Comparison of ENCODE assay signal across 6 fruit fly cellular contexts in the genomic region with DNA sequence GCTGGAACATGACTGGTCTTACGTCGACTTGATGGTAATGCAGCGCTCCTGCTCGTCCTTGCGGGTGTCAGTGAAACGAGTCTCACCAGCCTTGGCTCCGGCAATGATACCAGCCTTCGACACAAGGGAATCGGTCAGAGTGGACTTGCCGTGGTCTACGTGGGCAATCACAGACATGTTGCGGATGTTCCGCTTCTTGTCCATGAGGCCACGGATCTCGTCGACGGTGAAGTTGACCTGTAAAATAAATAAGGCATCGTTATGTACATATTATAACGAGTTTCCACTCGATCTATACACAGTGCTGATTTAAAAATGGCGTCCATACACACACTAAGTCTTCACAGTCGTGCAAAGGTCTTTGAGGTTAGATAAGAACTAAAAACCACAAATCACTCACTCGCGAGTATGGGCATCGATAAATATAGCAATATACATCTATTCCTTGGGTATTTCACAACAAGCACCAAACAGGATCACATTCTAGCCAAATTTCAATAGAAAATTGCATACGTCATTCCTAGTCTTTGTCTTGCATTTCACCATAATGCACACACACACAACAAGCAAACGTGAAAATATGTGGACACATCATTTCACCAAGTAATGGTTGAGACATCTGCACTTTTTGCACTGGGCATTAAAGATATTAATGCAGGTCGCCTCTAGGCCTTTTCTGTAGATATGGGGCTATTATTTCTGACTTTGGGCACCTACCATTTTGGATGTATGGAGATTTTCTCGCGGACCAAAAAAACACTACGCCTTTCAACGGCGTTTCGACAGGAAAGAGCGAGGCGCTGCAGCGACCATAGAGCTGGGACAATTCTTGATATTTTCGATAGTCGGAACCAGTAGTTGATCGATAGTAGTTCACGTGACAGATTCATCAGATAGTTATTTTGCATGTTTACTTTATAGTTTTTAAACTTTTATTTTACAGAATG.
TF ChIP-seq lines count a peak whose summit lies in the region.

A gene (minus strand): TSS at position 843 of the 947 bp plus-strand sequence.

- TF ChIP-seq CTCF in S2 (optimal IDR thresholded peaks at IDR 0.05; lab: Kevin White, UChicago) = peak; percentile 33 to 57
- peak; percentile 49 for TF ChIP-seq CTCF in whole organism, embryonic (GFP tag; optimal IDR thresholded peaks at IDR 0.05; lab: Kevin White, UChicago)

TF ChIP-seq in whole organism, adult, 20 proteins besides CTCF, POLR2A, EP300 and RAD21 (continues in another document):
- TF ChIP-seq pad (GFP tag; optimal IDR thresholded peaks at IDR 0.05; lab: Kevin White, UChicago) (peak; percentile 61), toe (GFP tag; optimal IDR thresholded peaks at IDR 0.05; lab: Kevin White, UChicago) (peak; percentile 41), tj (GFP tag; optimal IDR thresholded peaks at IDR 0.05; lab: Kevin White, UChicago) (peak; percentile 74), CG1620 (GFP tag; optimal IDR thresholded peaks at IDR 0.05; lab: Kevin White, UChicago) (peak; percentile 84), cic (GFP tag; optimal IDR thresholded peaks at IDR 0.05; lab: Kevin White, UChicago) (peak; percentile 40), kay (GFP tag; lab: Kevin White, UChicago; ENCODE audit: borderline replicate concordance) (no peak), CG14711 (tag; optimal IDR thresholded peaks at IDR 0.05; lab: Kevin White, UChicago) (peak; percentile 33), ovo (GFP tag; optimal IDR thresholded peaks at IDR 0.05; lab: Kevin White, UChicago) (peak; percentile 82), Hr96 (GFP tag; optimal IDR thresholded peaks at IDR 0.05; lab: Kevin White, UChicago) (peak; percentile 73), CG5204 (GFP tag; optimal IDR thresholded peaks at IDR 0.05; lab: Kevin White, UChicago) (peak; percentile 79), Clk (GFP tag; optimal IDR thresholded peaks at IDR 0.05; lab: Kevin White, UChicago) (no peak), CG11617 (GFP tag; optimal IDR thresholded peaks at IDR 0.05; lab: Kevin White, UChicago) (peak; percentile 89), CG12768 (GFP tag; optimal IDR thresholded peaks at IDR 0.05; lab: Kevin White, UChicago) (peak; percentile 78), CG7101 (tag; optimal IDR thresholded peaks at IDR 0.05; lab: Kevin White, UChicago) (peak; percentile 88), CG33017 (tag; optimal IDR thresholded peaks at IDR 0.05; lab: Kevin White, UChicago) (peak; percentile 76)

TF ChIP-seq in whole organism, embryonic, 481 proteins besides CTCF, POLR2A, EP300 and RAD21 (continues in another document):
- TF ChIP-seq mld (GFP tag; IDR thresholded peaks at IDR 0.05; lab: Robert Waterston, UW; ENCODE audit: partially characterized antibody) (peak; percentile 89), ftz-f1 (GFP tag; optimal IDR thresholded peaks at IDR 0.05; lab: Kevin White, UChicago) (peak; percentile 30), Hr3 (GFP tag; optimal IDR thresholded peaks at IDR 0.05; lab: Kevin White, UChicago) (peak; percentile 38), tio (GFP tag; optimal IDR thresholded peaks at IDR 0.05; lab: Kevin White, UChicago) (no peak), Hmx (GFP tag; optimal IDR thresholded peaks at IDR 0.05; lab: Kevin White, UChicago) (no peak), D (optimal IDR thresholded peaks at IDR 0.05; lab: Kevin White, UChicago) (no peak), D (GFP tag; optimal IDR thresholded peaks at IDR 0.05; lab: Kevin White, UChicago) (peak; percentile 23), da (GFP tag; optimal IDR thresholded peaks at IDR 0.05; lab: Kevin White, UChicago) (peak; percentile 45), CG2116 (GFP tag; optimal IDR thresholded peaks at IDR 0.05; lab: Kevin White, UChicago) (peak; percentile 81), crc (GFP tag; optimal IDR thresholded peaks at IDR 0.05; lab: Kevin White, UChicago) (peak; percentile 53), CkIIα-i1 (GFP tag; IDR thresholded peaks at IDR 0.05; lab: Robert Waterston, UW) (no peak), dmrt99B (tag; optimal IDR thresholded peaks at IDR 0.05; lab: Kevin White, UChicago) (peak; percentile 53), CG12155 (GFP tag; optimal IDR thresholded peaks at IDR 0.05; lab: Kevin White, UChicago) (peak; percentile 42), Ravus (GFP tag; IDR thresholded peaks at IDR 0.05; lab: Robert Waterston, UW) (no peak; the same call in 1 of the 2 replicates), aop (GFP tag; IDR thresholded peaks at IDR 0.05; lab: Robert Waterston, UW) (no peak), CG15696 (tag; optimal IDR thresholded peaks at IDR 0.05; lab: Kevin White, UChicago) (peak; percentile 8)

TF ChIP-seq in whole organism, prepupa, 60 proteins besides CTCF, POLR2A, EP300 and RAD21 (continues in another document):
- TF ChIP-seq Eip78C (GFP tag; lab: Kevin White, UChicago) = peak; percentile 85
- TF ChIP-seq fd59A (GFP tag; optimal IDR thresholded peaks at IDR 0.05; lab: Kevin White, UChicago) = peak; percentile 28
- TF ChIP-seq CG10631 (GFP tag; optimal IDR thresholded peaks at IDR 0.05; lab: Kevin White, UChicago) = peak; percentile 12
- no peak for TF ChIP-seq CG8119 (GFP tag; IDR thresholded peaks at IDR 0.05; lab: Robert Waterston, UW)
- peak; percentile 35 for TF ChIP-seq spab (GFP tag; optimal IDR thresholded peaks at IDR 0.05; lab: Kevin White, UChicago)
- TF ChIP-seq CG8319 (GFP tag; optimal IDR thresholded peaks at IDR 0.05; lab: Kevin White, UChicago) = peak; percentile 28
- TF ChIP-seq CG10669 (GFP tag; optimal IDR thresholded peaks at IDR 0.05; lab: Kevin White, UChicago) = peak; percentile 35
- TF ChIP-seq Gug (GFP tag; IDR thresholded peaks at IDR 0.05; lab: Robert Waterston, UW) = no peak
- TF ChIP-seq Sox102F (GFP tag; optimal IDR thresholded peaks at IDR 0.05; lab: Kevin White, UChicago) = peak; percentile 82
- no peak for TF ChIP-seq CG6276 (GFP tag; optimal IDR thresholded peaks at IDR 0.05; lab: Kevin White, UChicago)
- peak; percentile 81 for TF ChIP-seq esn (GFP tag; optimal IDR thresholded peaks at IDR 0.05; lab: Kevin White, UChicago)
- peak; percentile 68 for TF ChIP-seq fd85E (GFP tag; optimal IDR thresholded peaks at IDR 0.05; lab: Kevin White, UChicago)
- peak; percentile 86 for TF ChIP-seq CG6854 (GFP tag; optimal IDR thresholded peaks at IDR 0.05; lab: Kevin White, UChicago)
- no peak for TF ChIP-seq Hr38 (GFP tag; optimal IDR thresholded peaks at IDR 0.05; lab: Kevin White, UChicago)
- TF ChIP-seq CG34406 (GFP tag; optimal IDR thresholded peaks at IDR 0.05; lab: Kevin White, UChicago) = peak; percentile 63
- peak; percentile 65 for TF ChIP-seq Smox (GFP tag; optimal IDR thresholded peaks at IDR 0.05; lab: Kevin White, UChicago)
- TF ChIP-seq CG1621 (tag; optimal IDR thresholded peaks at IDR 0.05; lab: Kevin White, UChicago) = no peak

TF ChIP-seq in whole organism, pupa, 21 proteins besides CTCF, POLR2A, EP300 and RAD21 (continues in another document):
- TF ChIP-seq CG13204 (GFP tag; optimal IDR thresholded peaks at IDR 0.05; lab: Kevin White, UChicago) = no peak
- TF ChIP-seq gl (tag; optimal IDR thresholded peaks at IDR 0.05; lab: Kevin White, UChicago) = peak; percentile 36
- TF ChIP-seq CG12605 (GFP tag; IDR thresholded peaks at IDR 0.05; lab: Robert Waterston, UW) = peak; percentile 65
- TF ChIP-seq CG34367 (tag; optimal IDR thresholded peaks at IDR 0.05; lab: Kevin White, UChicago) = peak; percentile 62
- 0 out of 2 replicates have a peak, but pooled peaks have one; percentile 14 for TF ChIP-seq CG32121 (GFP tag; IDR thresholded peaks at IDR 0.05; lab: Robert Waterston, UW)
- TF ChIP-seq Pif1B (GFP tag; optimal IDR thresholded peaks at IDR 0.05; lab: Kevin White, UChicago) = peak; percentile 64
- peak; percentile 61 for TF ChIP-seq CG15710 (tag; optimal IDR thresholded peaks at IDR 0.05; lab: Kevin White, UChicago)
- TF ChIP-seq Snoo (tag; optimal IDR thresholded peaks at IDR 0.05; lab: Kevin White, UChicago) = peak; percentile 81
- TF ChIP-seq CG8301 (tag; optimal IDR thresholded peaks at IDR 0.05; lab: Kevin White, UChicago) = peak; percentile 25
- TF ChIP-seq CG17806 (tag; optimal IDR thresholded peaks at IDR 0.05; lab: Kevin White, UChicago) = no peak
- TF ChIP-seq CG9948 (tag; optimal IDR thresholded peaks at IDR 0.05; lab: Kevin White, UChicago) = peak; percentile 31
- TF ChIP-seq CG8159 (tag; optimal IDR thresholded peaks at IDR 0.05; lab: Kevin White, UChicago) = peak; percentile 54
- no peak for TF ChIP-seq CG10348 (GFP tag; IDR thresholded peaks at IDR 0.05; lab: Robert Waterston, UW)
- TF ChIP-seq CG4496 (GFP tag; IDR thresholded peaks at IDR 0.05; lab: Robert Waterston, UW) = no peak
- peak; percentile 26 for TF ChIP-seq D1 (tag; optimal IDR thresholded peaks at IDR 0.05; lab: Kevin White, UChicago)
- TF ChIP-seq Ets98B (GFP tag; IDR thresholded peaks at IDR 0.05; lab: Robert Waterston, UW) = peak; percentile 49
- TF ChIP-seq Pif1A (GFP tag; optimal IDR thresholded peaks at IDR 0.05; lab: Kevin White, UChicago) = peak; percentile 63
- TF ChIP-seq rn (GFP tag; IDR thresholded peaks at IDR 0.05; lab: Robert Waterston, UW) = no peak

TF ChIP-seq in whole organism, wandering third instar larva, 38 proteins besides CTCF, POLR2A, EP300 and RAD21 (continues in another document):
- TF ChIP-seq Myc (optimal IDR thresholded peaks at IDR 0.05; lab: Kevin White, UChicago) (peak; percentile 66), Hr78 (GFP tag; optimal IDR thresholded peaks at IDR 0.05; lab: Kevin White, UChicago) (no peak), jim (GFP tag; optimal IDR thresholded peaks at IDR 0.05; lab: Kevin White, UChicago) (no peak), Rel (GFP tag; optimal IDR thresholded peaks at IDR 0.05; lab: Kevin White, UChicago) (no peak), Rel (tag; optimal IDR thresholded peaks at IDR 0.05; lab: Kevin White, UChicago) (no peak), Jra (GFP tag; optimal IDR thresholded peaks at IDR 0.05; lab: Kevin White, UChicago) (peak; percentile 61), N (GFP tag; optimal IDR thresholded peaks at IDR 0.05; lab: Kevin White, UChicago) (no peak), OdsH (GFP tag; optimal IDR thresholded peaks at IDR 0.05; lab: Kevin White, UChicago) (peak; percentile 63), fru (GFP tag; optimal IDR thresholded peaks at IDR 0.05; lab: Kevin White, UChicago) (peak; percentile 67), GATAd (GFP tag; optimal IDR thresholded peaks at IDR 0.05; lab: Kevin White, UChicago) (no peak), dsf (GFP tag; optimal IDR thresholded peaks at IDR 0.05; lab: Kevin White, UChicago; ENCODE audit: borderline replicate concordance) (peak; percentile 41), br (GFP tag; optimal IDR thresholded peaks at IDR 0.05; lab: Kevin White, UChicago) (peak; percentile 78), Dif (GFP tag; optimal IDR thresholded peaks at IDR 0.05; lab: Kevin White, UChicago; ENCODE audit: partially characterized antibody) (peak; percentile 48), Dfd (GFP tag; optimal IDR thresholded peaks at IDR 0.05; lab: Kevin White, UChicago) (no peak), pan (optimal IDR thresholded peaks at IDR 0.05; lab: Kevin White, UChicago) (no peak), dl (GFP tag; optimal IDR thresholded peaks at IDR 0.05; lab: Kevin White, UChicago; ENCODE audit: insufficient read depth in 1 of 2, partially characterized antibody in 2 of 2) (no peak), psq (GFP tag; optimal IDR thresholded peaks at IDR 0.05; lab: Kevin White, UChicago) (peak; percentile 45), HLH106 (tag; optimal IDR thresholded peaks at IDR 0.05; lab: Kevin White, UChicago) (peak; percentile 62), dmrt93B (GFP tag; optimal IDR thresholded peaks at IDR 0.05; lab: Kevin White, UChicago) (peak; percentile 53)
